Fruit fly (Drosophila melanogaster): ENCODE results near the gene CG12320.

Gene CG12320

dm6 chr3R:18246041-18246440 lies 6.5 kb downstream of the CG12320 start (continued):
- TF ChIP-seq CG12155 (GFP tag; optimal IDR thresholded peaks at IDR 0.05) (no peak), Med (GFP tag) (peak; percentile 36), kay (GFP tag; optimal IDR thresholded peaks at IDR 0.05) (no peak), emc (GFP tag; optimal IDR thresholded peaks at IDR 0.05) (no peak), CG6791 (GFP tag; IDR thresholded peaks at IDR 0.05; ENCODE audit: partially characterized antibody) (no peak), CG4424 (GFP tag; optimal IDR thresholded peaks at IDR 0.05) (no peak), shn (GFP tag; optimal IDR thresholded peaks at IDR 0.05) (no peak), CG13624 (GFP tag; optimal IDR thresholded peaks at IDR 0.05) (no peak), cg (GFP tag; optimal IDR thresholded peaks at IDR 0.05) (peak; percentile 59), CG10543 (GFP tag; optimal IDR thresholded peaks at IDR 0.05) (no peak), tin (GFP tag; optimal IDR thresholded peaks at IDR 0.05) (no peak), eyg (GFP tag; optimal IDR thresholded peaks at IDR 0.05) (no peak), Deaf1 (tag; optimal IDR thresholded peaks at IDR 0.05) (peak; percentile 8), HHEX (GFP tag; optimal IDR thresholded peaks at IDR 0.05) (no peak), abd-A (tag; optimal IDR thresholded peaks at IDR 0.05) (peak; percentile 5), lov (optimal IDR thresholded peaks at IDR 0.05) (no peak), lov (GFP tag; IDR thresholded peaks at IDR 0.05) (no peak), CG5245 (GFP tag; optimal IDR thresholded peaks at IDR 0.05) (no peak)

dm6 chr3R:18245044-18245596 lies 7.4 kb downstream of the CG12320 start:
- TF ChIP-seq Ets65A (GFP tag) (peak; percentile 29), CG11696 (GFP tag; IDR thresholded peaks at IDR 0.05) (no peak), pan (optimal IDR thresholded peaks at IDR 0.05) (no peak), pan (GFP tag; optimal IDR thresholded peaks at IDR 0.05 in 1 of 2, IDR thresholded peaks at IDR 0.05 in 1 of 2) (no peak), sqz (GFP tag; optimal IDR thresholded peaks at IDR 0.05) (peak; percentile 17), ci (GFP tag; IDR thresholded peaks at IDR 0.05) (0 out of 3 replicates have a peak, but pooled peaks have one; percentile 32), CG9876 (GFP tag; optimal IDR thresholded peaks at IDR 0.05) (no peak), pros (GFP tag; optimal IDR thresholded peaks at IDR 0.05) (peak; percentile 74), sob (GFP tag; IDR thresholded peaks at IDR 0.05) (0 out of 2 replicates have a peak, but pooled peaks have one; percentile 6), lab (GFP tag; optimal IDR thresholded peaks at IDR 0.05) (peak; percentile 32), nerfin-1 (tag; optimal IDR thresholded peaks at IDR 0.05) (peak; percentile 98), CG12744 (GFP tag; optimal IDR thresholded peaks at IDR 0.05) (no peak), seq (GFP tag; IDR thresholded peaks at IDR 0.05) (peak; percentile 16; the same call in 1 of the 2 replicates), CG4730 (GFP tag; IDR thresholded peaks at IDR 0.05) (no peak), cg (GFP tag; optimal IDR thresholded peaks at IDR 0.05) (peak; percentile 35), CG2129 (GFP tag; IDR thresholded peaks at IDR 0.05; ENCODE audit: partially characterized antibody) (no peak), gt (GFP tag; IDR thresholded peaks at IDR 0.05) (no peak), Ssrp (tag; optimal IDR thresholded peaks at IDR 0.05) (peak; percentile 0), gfzf (GFP tag; optimal IDR thresholded peaks at IDR 0.05) (no peak), CG11695 (GFP tag; IDR thresholded peaks at IDR 0.05) (0 out of 3 replicates have a peak, but pooled peaks have one; percentile 19), Deaf1 (tag; optimal IDR thresholded peaks at IDR 0.05) (no peak), rib (GFP tag; IDR thresholded peaks at IDR 0.05) (no peak), Kr (GFP tag; optimal IDR thresholded peaks at IDR 0.05) (no peak), run (tag; optimal IDR thresholded peaks at IDR 0.05) (no peak), Doc3 (GFP tag; IDR thresholded peaks at IDR 0.05; ENCODE audit: partially characterized antibody) (no peak), CG5953 (GFP tag; IDR thresholded peaks at IDR 0.05) (no peak), ttk (GFP tag; IDR thresholded peaks at IDR 0.05) (0 out of 2 replicates have a peak, but pooled peaks have one; percentile 17), CG16779 (GFP tag; IDR thresholded peaks at IDR 0.05) (0 out of 2 replicates have a peak, but pooled peaks have one; percentile 3), hkb (optimal IDR thresholded peaks at IDR 0.05) (no peak), hkb (GFP tag; IDR thresholded peaks at IDR 0.05) (peak; percentile 23; the same call in 1 of the 2 replicates), ewg (GFP tag; optimal IDR thresholded peaks at IDR 0.05) (peak; percentile 53), Gug (GFP tag; IDR thresholded peaks at IDR 0.05) (no peak), ap (GFP tag; IDR thresholded peaks at IDR 0.05) (peak; percentile 17; the same call in 1 of the 2 replicates), sd (tag; optimal IDR thresholded peaks at IDR 0.05) (peak; percentile 67), nerfin-2 (GFP tag; IDR thresholded peaks at IDR 0.05; ENCODE audit: partially characterized antibody) (0 out of 2 replicates have a peak, but pooled peaks have one; percentile 14)

All from whole organism, embryonic.